Fruit fly (Drosophila melanogaster) Kc167 (cell line): ENCODE results near the gene mirr.

ENCODE experiments used
- Myc ChIP-seq: fragments of >200 bp; optimal IDR thresholded peaks from 2 replicates; lab custom pipeline; 2017; ENCODE audit warnings: missing external identifiers
- h ChIP-seq: fragments of >200 bp; optimal IDR thresholded peaks from 3 replicates; lab custom pipeline; 2018; ENCODE audit warnings: missing external identifiers
- insv ChIP-seq: fragments of >200 bp; optimal IDR thresholded peaks from 3 replicates; lab custom pipeline; 2018; ENCODE audit warnings: missing external identifiers
- psq ChIP-seq: fragments of >200 bp; optimal IDR thresholded peaks from 2 replicates; lab custom pipeline; 2017; ENCODE audit warnings: missing external identifiers
- ttk ChIP-seq: sonication (Bioruptor generic); optimal IDR thresholded peaks from 2 replicates; lab custom pipeline; 2017; ENCODE audit warnings: missing external identifiers

DNA sequence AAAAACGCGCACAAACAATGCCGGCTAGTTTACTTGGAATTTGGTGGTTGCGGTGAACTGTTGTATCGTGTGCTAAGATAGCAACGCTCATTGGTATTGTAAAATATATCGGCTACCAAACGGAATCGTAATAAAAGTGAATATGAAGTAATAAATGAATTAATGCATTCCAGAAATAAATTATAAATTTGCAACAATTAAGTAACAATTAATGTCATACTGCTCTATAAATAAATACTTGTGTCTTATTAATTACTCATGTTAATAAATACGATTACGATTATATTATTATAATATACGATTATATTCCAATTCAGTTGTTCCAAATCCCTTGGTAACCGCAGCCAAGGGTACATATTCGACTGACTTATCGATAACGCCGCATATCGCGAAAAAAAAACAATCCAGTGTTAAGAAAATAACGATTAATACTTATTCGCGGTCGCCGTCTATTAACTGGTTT, 41.1 kb downstream of the mirr start, which contains the start of the genes SmD1 and Ptp69D:
- TF ChIP-seq h (no peak), psq (lab: Kevin White, UChicago) (no peak), ttk (lab: Kevin White, UChicago) (no peak), insv (lab: Kevin White, UChicago) (no peak), Myc (lab: Kevin White, UChicago) (no peak)
